Worm (Caenorhabditis elegans): ENCODE data around the gene T15B12.2.

T15B12.2 gene

ce11 chrIII:5273396-5273857, 28.3 kb downstream of the T15B12.2 start, which contains the start of gene ztf-8 (continued):
- no peak for TF ChIP-seq sdz-38 (tag; optimal IDR thresholded peaks at IDR 0.05)
- no peak for TF ChIP-seq C06A6.2 (GFP tag; conservative IDR thresholded peaks at IDR 0.05)
- TF ChIP-seq lin-40 (tag; optimal IDR thresholded peaks at IDR 0.05), result no peak
- TF ChIP-seq ztf-22 (GFP tag; optimal IDR thresholded peaks at IDR 0.05), result no peak
- TF ChIP-seq nhr-120 (GFP tag; IDR thresholded peaks at IDR 0.05), result no peak
- no peak for TF ChIP-seq B0035.1 (tag; optimal IDR thresholded peaks at IDR 0.05)
- TF ChIP-seq madf-10 (tag; optimal IDR thresholded peaks at IDR 0.05), result no peak
- TF ChIP-seq attf-3 (GFP tag; conservative IDR thresholded peaks at IDR 0.05), result no peak
- TF ChIP-seq ceh-91 (GFP tag; IDR thresholded peaks at IDR 0.05), result no peak
- peak; percentile 19; the same call in 1 of the 2 replicates for TF ChIP-seq dox-1 (GFP tag; IDR thresholded peaks at IDR 0.05)
- peak; percentile 12 for TF ChIP-seq ztf-26 (tag; optimal IDR thresholded peaks at IDR 0.05)
- no peak for TF ChIP-seq ztf-25 (GFP tag; IDR thresholded peaks at IDR 0.05)
- TF ChIP-seq Y56A3A.18 (GFP tag; IDR thresholded peaks at IDR 0.05), result no peak
- TF ChIP-seq lsy-27 (tag; optimal IDR thresholded peaks at IDR 0.05; ENCODE audit: borderline replicate concordance, insufficient read depth), result no peak
- TF ChIP-seq sptf-2 (GFP tag; optimal IDR thresholded peaks at IDR 0.05), result no peak
- TF ChIP-seq B0261.1 (tag; optimal IDR thresholded peaks at IDR 0.05), result peak; percentile 2
- TF ChIP-seq attf-6 (GFP tag; IDR thresholded peaks at IDR 0.05), result 0 out of 2 replicates have a peak, but pooled peaks have one; percentile 47
- TF ChIP-seq dpff-1 (tag; optimal IDR thresholded peaks at IDR 0.05), result peak; percentile 41
- TF ChIP-seq nhr-80 (tag; optimal IDR thresholded peaks at IDR 0.05), result no peak
- TF ChIP-seq nhr-179 (tag; optimal IDR thresholded peaks at IDR 0.05), result no peak
- no peak for TF ChIP-seq F10E7.11 (tag; optimal IDR thresholded peaks at IDR 0.05)
- TF ChIP-seq ceh-58 (GFP tag; IDR thresholded peaks at IDR 0.05), result no peak
- TF ChIP-seq F33H1.4 (GFP tag; IDR thresholded peaks at IDR 0.05), result no peak; the same call in 1 of the 2 replicates
- TF ChIP-seq let-607 (tag; optimal IDR thresholded peaks at IDR 0.05), result no peak
- no peak for TF ChIP-seq mes-4 (tag; optimal IDR thresholded peaks at IDR 0.05)
- peak; percentile 31 for TF ChIP-seq zim-3 (tag; optimal IDR thresholded peaks at IDR 0.05)
- no peak for TF ChIP-seq F22D6.2 (tag; optimal IDR thresholded peaks at IDR 0.05)
- TF ChIP-seq nfya-2 (GFP tag; IDR thresholded peaks at IDR 0.05), result no peak
- TF ChIP-seq F57C9.4 (tag; optimal IDR thresholded peaks at IDR 0.05), result no peak
- no peak for TF ChIP-seq F55B11.4 (tag; optimal IDR thresholded peaks at IDR 0.05; ENCODE audit: borderline replicate concordance, insufficient read depth)

- TF ChIP-seq K12H6.12 (tag; optimal IDR thresholded peaks at IDR 0.05) (no peak), dpff-1 (tag; optimal IDR thresholded peaks at IDR 0.05) (no peak), madf-6 (GFP tag; IDR thresholded peaks at IDR 0.05) (no peak)
Observed at ce11 chrIII:5269814-5270213, 31.9 kb downstream of the T15B12.2 start, which contains the start of gene ZC395.4. ZC395.4 (plus strand) TSS chrIII:5270114.

- TF ChIP-seq ztf-28 (GFP tag; IDR thresholded peaks at IDR 0.05) (0 out of 2 replicates have a peak, but pooled peaks have one; percentile 0), let-607 (tag; optimal IDR thresholded peaks at IDR 0.05) (peak in 1 of 2 experiments; percentile 19), lin-35 (GFP tag; optimal IDR thresholded peaks at IDR 0.05) (peak in 1 of 3 experiments; percentile 13), tbp1 (GFP tag; optimal IDR thresholded peaks at IDR 0.05) (no peak)
Observed at ce11 chrIII:5268486-5268885, 33.2 kb downstream of the T15B12.2 start.
